Worm (Caenorhabditis elegans): ENCODE measurements around the gene srd-54.

Gene srd-54

ce11 chrII:7478487-7479234 is 46.2 kb downstream of the srd-54 start, which contains the start of the genes aka-1 and ubc-6 (continued):
- peak in 1 of 2 experiments; percentile 36 for TF ChIP-seq mdl-1 (tag; optimal IDR thresholded peaks at IDR 0.05)

ce11 chrII:7483009-7483408 is 50.6 kb downstream of the srd-54 start, which contains the start of gene cah-2:
cah-2 (minus strand) TSS chrII:7483109.
- TF ChIP-seq ceh-90 (tag; optimal IDR thresholded peaks at IDR 0.05) (no peak), nhr-237 (tag; optimal IDR thresholded peaks at IDR 0.05) (no peak), blmp-1 (tag; optimal IDR thresholded peaks at IDR 0.05) (no peak), nhr-77 (tag; optimal IDR thresholded peaks at IDR 0.05) (no peak), xbp-1 (tag; optimal IDR thresholded peaks at IDR 0.05) (no peak), ztf-4 (tag; optimal IDR thresholded peaks at IDR 0.05) (no peak), lin-39 (tag; optimal IDR thresholded peaks at IDR 0.05) (no peak), hlh-4 (tag; optimal IDR thresholded peaks at IDR 0.05) (no peak), zag-1 (tag; optimal IDR thresholded peaks at IDR 0.05) (no peak), ztf-11 (tag; optimal IDR thresholded peaks at IDR 0.05) (no peak), C34B4.2 (tag; optimal IDR thresholded peaks at IDR 0.05) (no peak), ceh-88 (GFP tag; IDR thresholded peaks at IDR 0.05) (no peak), mef-2 (tag; optimal IDR thresholded peaks at IDR 0.05) (no peak), unc-30 (tag; optimal IDR thresholded peaks at IDR 0.05) (no peak), unc-86 (tag; optimal IDR thresholded peaks at IDR 0.05) (no peak), dsc-1 (tag; optimal IDR thresholded peaks at IDR 0.05) (no peak), vab-15 (tag; optimal IDR thresholded peaks at IDR 0.05) (no peak), dpl-1 (GFP tag; optimal IDR thresholded peaks at IDR 0.05) (no peak), F16B12.6 (tag; optimal IDR thresholded peaks at IDR 0.05) (no peak)
